Worm (Caenorhabditis elegans): ENCODE data around the gene stau-1.
A peak's percentile ranks its signal among the peaks of the same experiment; 100 is the strongest.

Gene stau-1

ce11 chrX:977958-978686 is 57.0 kb downstream of the stau-1 start, which contains the start of gene abhd-3.2:
Gene abhd-3.2 (minus strand): TSS chrX:978008.
- TF ChIP-seq lsy-2 (tag; optimal IDR thresholded peaks at IDR 0.05) (no peak), F13H6.1 (tag; optimal IDR thresholded peaks at IDR 0.05) (peak; percentile 3), nhr-77 (tag; optimal IDR thresholded peaks at IDR 0.05) (no peak), blmp-1 (tag; optimal IDR thresholded peaks at IDR 0.05; ENCODE audit: insufficient read depth) (peak; percentile 56), unc-55 (GFP tag; optimal IDR thresholded peaks at IDR 0.05) (no peak), egl-27 (tag; optimal IDR thresholded peaks at IDR 0.05) (peak; percentile 67), mdl-1 (tag; optimal IDR thresholded peaks at IDR 0.05) (peak in 1 of 2 experiments; percentile 11), nhr-21 (tag; optimal IDR thresholded peaks at IDR 0.05) (peak; percentile 17), Y55F3AM.14 (GFP tag; optimal IDR thresholded peaks at IDR 0.05) (no peak), fos-1 (tag; optimal IDR thresholded peaks at IDR 0.05) (peak; percentile 99), crh-2 (tag; optimal IDR thresholded peaks at IDR 0.05) (peak; percentile 75), lin-11 (tag; optimal IDR thresholded peaks at IDR 0.05) (no peak), sma-9 (GFP tag; optimal IDR thresholded peaks at IDR 0.05) (peak; percentile 90), sma-9 (tag; optimal IDR thresholded peaks at IDR 0.05) (no peak), nhr-129 (tag; optimal IDR thresholded peaks at IDR 0.05) (peak; percentile 15), sma-3 (GFP tag; optimal IDR thresholded peaks at IDR 0.05) (peak; percentile 51), gmeb-1 (tag; optimal IDR thresholded peaks at IDR 0.05) (peak; percentile 65)
